Worm (Caenorhabditis elegans): Measurements from ENCODE around the gene byn-1.
"Not testable (repeated sequence)": the region's sequence is repeated elsewhere in the genome, so short reads cannot be mapped to it uniquely, and the experiment has no call there.

DNA sequence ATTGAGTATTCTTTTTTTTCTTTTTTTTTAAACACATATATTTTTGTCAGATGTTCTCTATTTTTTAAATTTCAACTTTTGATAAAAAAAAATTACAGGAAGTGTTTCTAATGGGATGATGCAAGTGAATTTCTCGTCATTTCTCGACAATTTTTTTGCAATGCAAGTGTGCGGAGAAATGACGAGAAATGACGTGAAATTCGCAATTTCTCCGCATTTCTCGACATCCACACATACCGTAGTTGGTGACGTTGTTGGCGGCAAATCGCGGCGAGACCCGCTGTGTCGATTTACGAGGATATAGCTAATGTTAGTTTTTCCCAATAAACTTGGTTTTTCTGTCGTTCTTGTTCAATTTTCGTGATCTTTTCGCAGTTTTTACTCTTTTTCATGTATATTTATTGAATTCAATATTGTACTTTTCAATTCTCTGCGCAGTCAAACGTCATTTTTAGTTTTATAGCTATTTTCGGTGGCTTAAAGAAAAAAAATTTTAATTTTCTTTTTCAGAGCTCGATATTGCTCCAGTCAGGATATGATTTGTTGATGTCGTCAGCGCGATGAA lies 50.3 kb downstream of the byn-1 start, which contains the start of gene F31E3.6:
- not testable (repeated sequence) for TF ChIP-seq che-1 (tag; optimal IDR thresholded peaks at IDR 0.05); unc-55 (GFP tag; optimal IDR thresholded peaks at IDR 0.05)
